Worm (Caenorhabditis elegans): ENCODE data around the gene K07H8.7.

DNA sequence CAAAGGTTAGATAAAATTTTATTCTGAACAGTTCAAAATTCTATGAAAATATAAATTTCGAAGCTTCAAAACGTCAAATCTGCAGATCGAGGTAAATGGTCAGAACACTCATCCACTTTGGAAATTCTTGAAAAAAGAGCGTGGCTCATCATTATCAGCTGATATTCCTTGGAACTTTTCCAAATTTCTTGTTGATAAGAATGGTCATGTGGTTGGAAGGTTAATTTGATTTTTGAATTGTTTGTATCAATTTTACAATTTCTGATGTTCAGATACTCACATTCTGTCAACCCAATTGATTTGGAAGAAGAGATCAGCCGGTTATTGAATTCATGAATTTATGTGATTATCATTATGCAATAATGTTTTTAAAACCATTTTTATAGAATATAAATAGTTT is 36.7 kb downstream of the K07H8.7 start:
- TF ChIP-seq nhr-76 (tag; optimal IDR thresholded peaks at IDR 0.05), result no peak
- no peak for TF ChIP-seq cnd-1 (tag; optimal IDR thresholded peaks at IDR 0.05)
- TF ChIP-seq ces-1 (GFP tag; optimal IDR thresholded peaks at IDR 0.05), result no peak
- no peak for TF ChIP-seq snpc-4 (tag; optimal IDR thresholded peaks at IDR 0.05)
- no peak for TF ChIP-seq pha-4 (tag; optimal IDR thresholded peaks at IDR 0.05)
- TF ChIP-seq nhr-237 (tag; optimal IDR thresholded peaks at IDR 0.05), result no peak
- no peak for TF ChIP-seq ham-2 (GFP tag; optimal IDR thresholded peaks at IDR 0.05)
- TF ChIP-seq nhr-28 (tag; optimal IDR thresholded peaks at IDR 0.05), result no peak
- no peak for TF ChIP-seq elt-1 (tag; optimal IDR thresholded peaks at IDR 0.05; ENCODE audit: borderline replicate concordance, insufficient read depth)
- TF ChIP-seq ztf-11 (tag; optimal IDR thresholded peaks at IDR 0.05), result no peak
- no peak for TF ChIP-seq sptf-1 (tag; optimal IDR thresholded peaks at IDR 0.05)
